Worm (Caenorhabditis elegans): ENCODE measurements around the gene ZK1236.9.

DNA sequence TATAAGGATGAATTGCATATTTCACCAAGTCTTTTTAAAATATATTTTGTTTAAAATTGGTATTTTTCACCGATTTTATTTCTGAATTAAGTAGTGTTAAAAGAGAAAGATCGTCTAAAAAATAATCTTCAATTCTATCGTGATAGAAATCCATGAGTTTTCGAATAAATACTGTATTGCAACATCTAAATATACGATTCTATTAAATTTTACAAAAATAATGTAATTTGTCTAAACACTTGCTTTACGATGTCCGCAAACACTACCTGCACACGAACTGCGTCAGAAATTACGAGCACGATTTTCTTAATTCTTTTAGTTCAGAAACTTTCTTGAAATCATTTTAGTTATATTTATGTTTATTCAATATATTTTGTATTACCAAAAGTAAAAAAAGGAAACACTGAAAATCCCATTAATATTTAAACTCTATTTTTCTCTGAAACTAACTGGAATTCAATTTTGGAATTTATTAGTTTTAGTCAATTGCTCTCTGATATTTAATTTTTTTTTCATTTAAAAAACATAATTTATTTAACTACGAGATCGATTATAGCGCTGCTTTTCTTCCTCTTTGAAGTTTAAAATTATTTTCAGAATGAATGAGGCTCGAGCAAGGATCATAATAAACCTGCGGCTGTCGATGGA lies 14.3 kb upstream of the ZK1236.9 start, which contains the start of gene mrpl-32:
- TF ChIP-seq egl-43 (GFP tag; IDR thresholded peaks at IDR 0.05) (no peak), attf-4 (tag; optimal IDR thresholded peaks at IDR 0.05) (no peak), ama-1 (optimal IDR thresholded peaks at IDR 0.05) (peak; percentile 16), duxl-1 (tag; optimal IDR thresholded peaks at IDR 0.05; ENCODE audit: poor library complexity) (no peak), ztf-11 (tag; optimal IDR thresholded peaks at IDR 0.05) (no peak), zip-2 (tag; optimal IDR thresholded peaks at IDR 0.05) (no peak)

Measured in whole organism, L4 larva.